Fruit fly (Drosophila melanogaster) whole organism, embryonic: ENCODE data around the gene CG16953.

Experiments
- Ada2b ChIP-seq: fragments of 200-800 bp; sonication (Bioruptor generic); IDR thresholded peaks from 2 replicates; pipeline ENCODE4 v1.3.6; 2022; ENCODE audit warnings: missing biosample characterization, missing genetic modification characterization
- Adf1 ChIP-seq: fragments of 200-800 bp; sonication (Bioruptor generic); IDR thresholded peaks from 2 replicates; pipeline ENCODE4 v1.3.6; 2022; ENCODE audit warnings: missing biosample characterization, missing genetic modification characterization
- Asciz ChIP-seq: fragments of 200-800 bp; sonication (Bioruptor generic); optimal IDR thresholded peaks from 2 replicates; lab custom pipeline; 2017; ENCODE audit warnings: missing biosample characterization, mild to moderate bottlenecking, missing genetic modification characterization, missing genetic modification reagents
- Bdp1 ChIP-seq: fragments of 200-800 bp; sonication (Bioruptor generic); optimal IDR thresholded peaks from 3 replicates; lab custom pipeline; 2016; ENCODE audit warnings: missing biosample characterization, missing genetic modification characterization
- Bteb2 ChIP-seq: fragments of 200-800 bp; sonication (Bioruptor generic); optimal IDR thresholded peaks from 2 replicates; lab custom pipeline; 2016; ENCODE audit warnings: missing biosample characterization, missing genetic modification characterization
- CG17568 ChIP-seq: fragments of 200-800 bp; sonication (Bioruptor generic); optimal IDR thresholded peaks from 2 replicates; lab custom pipeline; 2018; ENCODE audit warnings: missing biosample characterization, mild to moderate bottlenecking, missing genetic modification characterization, moderate library complexity
- CG2199 ChIP-seq: fragments of 200-800 bp; sonication (Bioruptor generic); IDR thresholded peaks from 3 replicates; pipeline ENCODE4 v1.3.6; 2022; ENCODE audit warnings: missing biosample characterization, missing genetic modification characterization
- CG2712 ChIP-seq: fragments of 200-800 bp; optimal IDR thresholded peaks from 3 replicates; lab custom pipeline; 2019; ENCODE audit warnings: missing biosample characterization, mild to moderate bottlenecking, missing genetic modification characterization, moderate library complexity
- CG31224 ChIP-seq: fragments of 200-800 bp; sonication (Bioruptor generic); IDR thresholded peaks from 2 replicates; pipeline ENCODE4 v1.3.6; 2022; ENCODE audit warnings: missing biosample characterization, missing genetic modification characterization
- CG31365 ChIP-seq: fragments of 200-800 bp; sonication (Bioruptor generic); optimal IDR thresholded peaks from 2 replicates; lab custom pipeline; 2018; ENCODE audit warnings: missing biosample characterization, mild to moderate bottlenecking, missing genetic modification characterization
- CG3163 ChIP-seq: fragments of 200-800 bp; sonication (Bioruptor generic); optimal IDR thresholded peaks from 3 replicates; lab custom pipeline; 2016; ENCODE audit warnings: missing biosample characterization, missing genetic modification characterization
- CG4328 ChIP-seq: fragments of 200-800 bp; sonication (Bioruptor generic); optimal IDR thresholded peaks from 3 replicates; lab custom pipeline; 2017; ENCODE audit warnings: missing biosample characterization, missing genetic modification reagents, missing genetic modification characterization
- CG6175 ChIP-seq: fragments of 200-800 bp; sonication (Bioruptor generic); IDR thresholded peaks from 3 replicates; pipeline ENCODE4 v1.3.6; 2022; ENCODE audit warnings: missing biosample characterization, missing genetic modification characterization
- CG6254 ChIP-seq: fragments of 200-800 bp; sonication (Bioruptor generic); optimal IDR thresholded peaks from 3 replicates; lab custom pipeline; 2017; ENCODE audit warnings: mild to moderate bottlenecking, missing biosample characterization, missing genetic modification reagents, missing genetic modification characterization
- CG6654 ChIP-seq: fragments of 200-800 bp; sonication (Bioruptor generic); optimal IDR thresholded peaks from 2 replicates; lab custom pipeline; 2017; ENCODE audit warnings: missing biosample characterization, mild to moderate bottlenecking, missing genetic modification characterization
- CG6791 ChIP-seq: fragments of 200-800 bp; sonication (Bioruptor generic); IDR thresholded peaks from 3 replicates; pipeline ENCODE4 v1.3.6; 2022; ENCODE audit warnings: missing biosample characterization, missing genetic modification characterization; ENCODE audit not compliant: partially characterized antibody
- CG7786 ChIP-seq: fragments of 200-800 bp; sonication (Bioruptor generic); optimal IDR thresholded peaks from 2 replicates; lab custom pipeline; 2016; ENCODE audit warnings: missing biosample characterization, missing genetic modification characterization
- CG7928 ChIP-seq: fragments of 200-800 bp; sonication (Bioruptor generic); optimal IDR thresholded peaks from 2 replicates; lab custom pipeline; 2017; ENCODE audit warnings: missing biosample characterization, mild to moderate bottlenecking, missing genetic modification characterization
- CG8281 ChIP-seq: fragments of 200-800 bp; sonication (Bioruptor generic); optimal IDR thresholded peaks from 2 replicates; lab custom pipeline; 2018; ENCODE audit warnings: missing biosample characterization, mild to moderate bottlenecking, missing genetic modification characterization, moderate library complexity
- CG9797 ChIP-seq: fragments of 200-800 bp; sonication (Bioruptor generic); optimal IDR thresholded peaks from 3 replicates; lab custom pipeline; 2018; ENCODE audit warnings: missing biosample characterization, mild to moderate bottlenecking, missing genetic modification characterization
- CG9817 ChIP-seq: fragments of 200-800 bp; sonication (Bioruptor generic); optimal IDR thresholded peaks from 2 replicates; lab custom pipeline; 2018; ENCODE audit warnings: missing biosample characterization, mild to moderate bottlenecking, missing genetic modification characterization, moderate library complexity
- CrebB ChIP-seq: fragments of 200-800 bp; sonication (Bioruptor generic); optimal IDR thresholded peaks from 3 replicates; lab custom pipeline; 2018; ENCODE audit warnings: missing biosample characterization, mild to moderate bottlenecking, missing genetic modification characterization
- Dek ChIP-seq: fragments of 200-800 bp; sonication (Bioruptor generic); optimal IDR thresholded peaks from 3 replicates; lab custom pipeline; 2019; ENCODE audit warnings: missing biosample characterization, mild to moderate bottlenecking, missing genetic modification characterization, moderate library complexity
- Gug ChIP-seq: fragments of 200-800 bp; sonication (Bioruptor generic); IDR thresholded peaks from 4 replicates; pipeline ENCODE4 v1.3.6; 2022; ENCODE audit warnings: missing biosample characterization, missing genetic modification characterization
- H15 ChIP-seq: fragments of 200-800 bp; sonication (Bioruptor generic); IDR thresholded peaks from 3 replicates; pipeline ENCODE4 v1.3.6; 2022; ENCODE audit warnings: missing biosample characterization, missing genetic modification characterization
- HLH3B ChIP-seq: fragments of 200-800 bp; sonication (Bioruptor generic); IDR thresholded peaks from 2 replicates; pipeline ENCODE4 v1.3.6; 2022; ENCODE audit warnings: missing biosample characterization, missing genetic modification characterization
- HLHmδ ChIP-seq: fragments of 200-800 bp; sonication (Bioruptor generic); optimal IDR thresholded peaks from 2 replicates; lab custom pipeline; 2018; ENCODE audit warnings: missing biosample characterization, mild to moderate bottlenecking, missing genetic modification characterization, moderate library complexity
- Mes4 ChIP-seq: fragments of 200-800 bp; sonication (Bioruptor generic); optimal IDR thresholded peaks from 2 replicates; lab custom pipeline; 2016; ENCODE audit warnings: missing biosample characterization, missing genetic modification characterization
- NC2β ChIP-seq: fragments of 200-800 bp; sonication (Bioruptor generic); optimal IDR thresholded peaks from 2 replicates; lab custom pipeline; 2016; ENCODE audit warnings: missing biosample characterization, missing genetic modification characterization
- Pdp1 ChIP-seq, 2 experiments: fragments of 200-800 bp; sonication (Bioruptor generic); optimal IDR thresholded peaks; 3 replicates each; lab custom pipeline; 2016; ENCODE audit warnings: missing biosample characterization in 2 of 2, missing genetic modification characterization in 2 of 2, mild to moderate bottlenecking in 1 of 2, moderate library complexity in 1 of 2
- Rx ChIP-seq: fragments of 200-800 bp; sonication (Bioruptor generic); IDR thresholded peaks from 2 replicates; pipeline ENCODE4 v1.3.6; 2022; ENCODE audit warnings: missing biosample characterization, missing genetic modification characterization
- Six4 ChIP-seq: fragments of 200-800 bp; sonication (Bioruptor generic); optimal IDR thresholded peaks from 2 replicates; lab custom pipeline; 2016; ENCODE audit warnings: missing biosample characterization, missing genetic modification characterization
- Sry-β ChIP-seq: fragments of 200-800 bp; sonication (Bioruptor generic); optimal IDR thresholded peaks from 2 replicates; lab custom pipeline; 2018; ENCODE audit warnings: missing biosample characterization, mild to moderate bottlenecking, missing genetic modification characterization, moderate library complexity
- TFAM ChIP-seq: fragments of 200-800 bp; sonication (Bioruptor generic); optimal IDR thresholded peaks from 2 replicates; lab custom pipeline; 2017; ENCODE audit warnings: missing biosample characterization, missing genetic modification characterization, inconsistent platforms
- btn ChIP-seq: fragments of 200-800 bp; sonication (Bioruptor generic); optimal IDR thresholded peaks from 2 replicates; lab custom pipeline; 2016; ENCODE audit warnings: missing biosample characterization, missing genetic modification characterization
- crol ChIP-seq: fragments of 200-800 bp; sonication (Bioruptor generic); IDR thresholded peaks from 2 replicates; pipeline ENCODE4 v1.3.6; 2022; ENCODE audit warnings: missing biosample characterization, missing genetic modification characterization
- dm ChIP-seq: fragments of 200-800 bp; sonication (Bioruptor generic); optimal IDR thresholded peaks from 3 replicates; lab custom pipeline; 2016; ENCODE audit warnings: missing biosample characterization, missing genetic modification characterization
- esg ChIP-seq: fragments of 200-800 bp; sonication (Bioruptor generic); conservative IDR thresholded peaks from 2 replicates; pipeline ENCODE4 v1.3.6; 2022; ENCODE audit warnings: missing biosample characterization, missing genetic modification characterization
- fd102C ChIP-seq: fragments of 200-800 bp; sonication (Bioruptor generic); optimal IDR thresholded peaks from 2 replicates; lab custom pipeline; 2018; ENCODE audit warnings: missing biosample characterization, mild to moderate bottlenecking, missing genetic modification characterization, moderate library complexity
- gfzf ChIP-seq: fragments of 200-800 bp; sonication (Bioruptor generic); optimal IDR thresholded peaks from 2 replicates; lab custom pipeline; 2016; ENCODE audit warnings: missing biosample characterization, mild to moderate bottlenecking, missing genetic modification characterization, moderate library complexity
- gro ChIP-seq: fragments of 200-800 bp; sonication (Bioruptor generic); optimal IDR thresholded peaks from 2 replicates; lab custom pipeline; 2016; ENCODE audit warnings: missing biosample characterization, missing genetic modification characterization
- hth ChIP-seq: fragments of >200 bp; optimal IDR thresholded peaks from 2 replicates; lab custom pipeline; 2017; ENCODE audit warnings: inconsistent platforms
- ind ChIP-seq: fragments of 200-800 bp; sonication (Bioruptor generic); optimal IDR thresholded peaks from 3 replicates; lab custom pipeline; 2016; ENCODE audit warnings: missing biosample characterization, missing genetic modification characterization
- jing ChIP-seq: fragments of 200-800 bp; sonication (Bioruptor generic); optimal IDR thresholded peaks from 2 replicates; lab custom pipeline; 2018; ENCODE audit warnings: missing biosample characterization, mild to moderate bottlenecking, missing genetic modification characterization
- nerfin-2 ChIP-seq: fragments of 200-800 bp; sonication (Bioruptor generic); IDR thresholded peaks from 2 replicates; pipeline ENCODE4 v1.3.6; 2022; ENCODE audit warnings: missing biosample characterization, missing genetic modification characterization; ENCODE audit not compliant: partially characterized antibody
- otp ChIP-seq: fragments of 200-800 bp; sonication (Bioruptor generic); IDR thresholded peaks from 3 replicates; pipeline ENCODE4, ENCODE4 v1.3.6; 2022; ENCODE audit warnings: missing biosample characterization, missing genetic modification characterization
- pzg ChIP-seq: fragments of 200-800 bp; sonication (Bioruptor generic); optimal IDR thresholded peaks from 3 replicates; lab custom pipeline; 2018; ENCODE audit warnings: missing biosample characterization, mild to moderate bottlenecking, missing genetic modification characterization, moderate library complexity
- sim ChIP-seq: fragments of 200-800 bp; sonication (Bioruptor generic); IDR thresholded peaks from 2 replicates; pipeline ENCODE4 v1.3.6; 2022; ENCODE audit warnings: missing biosample characterization, missing genetic modification characterization
- vnd ChIP-seq: fragments of 200-800 bp; sonication (Bioruptor generic); IDR thresholded peaks from 3 replicates; pipeline ENCODE4 v1.3.6; 2022; ENCODE audit warnings: missing biosample characterization, missing genetic modification characterization; ENCODE audit not compliant: partially characterized antibody
- vvl ChIP-seq: fragments of 200-800 bp; sonication (Bioruptor generic); IDR thresholded peaks from 2 replicates; pipeline ENCODE4 v1.3.6; 2022; ENCODE audit warnings: missing biosample characterization, missing genetic modification characterization

CG16953 gene

DNA sequence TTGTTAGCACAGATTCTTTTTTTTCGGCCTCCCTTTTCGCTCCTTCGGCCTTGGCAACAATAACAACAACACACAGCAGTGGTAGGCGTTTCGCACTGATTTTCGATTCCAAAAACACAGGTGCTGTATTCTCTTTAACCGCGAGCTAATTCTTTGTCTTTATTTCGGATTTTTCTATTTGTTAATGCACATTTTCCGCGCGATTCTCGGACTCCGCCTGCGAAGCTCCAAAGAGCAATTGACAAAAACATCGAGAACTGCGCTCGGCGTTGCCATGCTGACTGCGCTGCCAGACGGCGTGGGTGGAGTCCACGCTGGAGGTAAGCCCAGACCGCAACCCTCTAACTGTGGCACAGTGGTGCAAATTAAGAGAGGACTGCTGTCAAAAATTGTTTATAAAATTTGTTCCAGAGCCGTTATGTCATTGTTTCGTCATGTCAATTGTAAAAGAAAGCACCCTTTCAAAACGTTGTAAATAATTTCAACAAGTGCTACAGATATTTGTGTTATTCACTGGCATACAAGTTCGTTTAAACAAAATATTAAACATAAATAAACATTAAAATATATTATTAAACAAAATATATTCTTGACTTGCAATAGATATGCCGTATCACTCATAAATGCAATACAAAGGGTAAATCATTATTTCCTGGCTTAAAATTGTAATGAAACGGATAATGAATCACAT is 28.1 kb downstream of the CG16953 start, which contains the start of the genes DPCoAC and CG5180 (continued):
- TF ChIP-seq Ada2b (GFP tag; lab: Robert Waterston, UW) (peak; percentile 71), Bdp1 (GFP tag; lab: Kevin White, UChicago) (no peak), pzg (GFP tag; lab: Kevin White, UChicago) (peak; percentile 94), CG9797 (GFP tag; lab: Kevin White, UChicago) (peak; percentile 45), btn (GFP tag; lab: Kevin White, UChicago) (no peak), crol (GFP tag; lab: Robert Waterston, UW) (no peak), Gug (GFP tag; lab: Robert Waterston, UW) (peak; percentile 86), fd102C (GFP tag; lab: Kevin White, UChicago) (no peak), CG6175 (GFP tag; lab: Robert Waterston, UW) (peak; percentile 72; the same call in 2 of the 3 replicates), CG6791 (peak; percentile 80), CrebB (peak; percentile 58), CG17568 (GFP tag; lab: Kevin White, UChicago) (peak; percentile 6), esg (GFP tag; lab: Robert Waterston, UW) (peak; percentile 71), CG31224 (GFP tag; lab: Robert Waterston, UW) (peak; percentile 40), HLHmδ (GFP tag; lab: Kevin White, UChicago) (peak; percentile 8), CG8281 (no peak), Mes4 (GFP tag; lab: Kevin White, UChicago) (peak; percentile 14), H15 (GFP tag; lab: Robert Waterston, UW) (peak; percentile 61), vvl (GFP tag; lab: Robert Waterston, UW) (peak; percentile 80; the same call in 1 of the 2 replicates), CG9817 (tag; lab: Kevin White, UChicago) (peak; percentile 56), CG7786 (GFP tag; lab: Kevin White, UChicago) (peak; percentile 59), hth (no peak), Asciz (GFP tag; lab: Kevin White, UChicago) (no peak), CG2712 (tag; lab: Kevin White, UChicago) (peak; percentile 43), nerfin-2 (peak; percentile 61), jing (GFP tag; lab: Kevin White, UChicago) (no peak), HLH3B (GFP tag; lab: Robert Waterston, UW) (peak; percentile 50; the same call in 1 of the 2 replicates), Bteb2 (peak; percentile 37), sim (GFP tag; lab: Robert Waterston, UW) (no peak), Sry-β (GFP tag; lab: Kevin White, UChicago) (peak; percentile 12), vnd (peak; percentile 44; the same call in 2 of the 3 replicates), NC2β (peak; percentile 30), TFAM (GFP tag; lab: Kevin White, UChicago) (no peak), otp (0 out of 3 replicates have a peak, but pooled peaks have one; percentile 48), CG2199 (peak; percentile 86), CG6254 (GFP tag; lab: Kevin White, UChicago) (peak; percentile 12), CG4328 (no peak), CG31365 (no peak), Pdp1 (GFP tag; optimal IDR thresholded peaks at IDR 0.05; lab: Kevin White, UChicago) (peak; percentile 58 to 59), gro (GFP tag; lab: Kevin White, UChicago) (peak; percentile 77), Dek (peak; percentile 61), dm (GFP tag; lab: Kevin White, UChicago) (peak; percentile 67), Six4 (GFP tag; lab: Kevin White, UChicago) (peak; percentile 60), gfzf (GFP tag; lab: Kevin White, UChicago) (peak; percentile 47), Adf1 (GFP tag; lab: Robert Waterston, UW) (peak; percentile 83), ind (GFP tag; lab: Kevin White, UChicago) (peak; percentile 72), Rx (peak; percentile 30; the same call in 1 of the 2 replicates), CG6654 (GFP tag; lab: Kevin White, UChicago) (no peak), CG3163 (peak; percentile 76), CG7928 (GFP tag; lab: Kevin White, UChicago) (peak; percentile 21)
